Worm (Caenorhabditis elegans) whole organism, L1 larva: Measurements from ENCODE around the gene F28H6.6.

Experiments
- C16A3.4 ChIP-seq: fragments of 150-350 bp; optimal IDR thresholded peaks from 2 replicates; lab custom pipeline; 2014; ENCODE audit warnings: missing biosample characterization, missing genetic modification characterization
- alr-1 ChIP-seq: fragments of 200-800 bp; sonication (Bioruptor generic); optimal IDR thresholded peaks from 2 replicates; lab custom pipeline; 2018; ENCODE audit warnings: borderline replicate concordance, mild to moderate bottlenecking, missing genetic modification characterization, missing compliant biosample characterization
- ceh-63 ChIP-seq: fragments of 200-800 bp; sonication (Bioruptor generic); optimal IDR thresholded peaks from 2 replicates; lab custom pipeline; 2018; ENCODE audit warnings: mild to moderate bottlenecking, missing genetic modification characterization, missing compliant biosample characterization
- ceh-8 ChIP-seq: fragments of 200-800 bp; sonication (Bioruptor generic); optimal IDR thresholded peaks from 2 replicates; lab custom pipeline; 2018; ENCODE audit warnings: mild to moderate bottlenecking, missing genetic modification characterization, moderate library complexity, missing compliant biosample characterization
- ceh-82 ChIP-seq, 3 experiments: fragments of 150-350 bp in 1 of 3; sonication (generic microtip) in 2 of 3; optimal IDR thresholded peaks; 2 replicates each; lab custom pipeline; 2014 to 2017; ENCODE audit warnings: missing biosample characterization in 3 of 3, missing genetic modification characterization in 3 of 3
- ceh-88 ChIP-seq: fragments of 200-800 bp; sonication (Bioruptor generic); IDR thresholded peaks from 2 replicates; pipeline ENCODE4 v1.3.6; 2022; ENCODE audit warnings: missing genetic modification characterization, missing compliant biosample characterization
- ceh-90 ChIP-seq: sonication (generic microtip); optimal IDR thresholded peaks from 2 replicates; lab custom pipeline; 2016; ENCODE audit warnings: missing genetic modification characterization, missing compliant biosample characterization
- dpl-1 ChIP-seq, 3 experiments: fragments of 150-350 bp in 2 of 3; sonication (generic microtip) in 1 of 3; optimal IDR thresholded peaks; 2 replicates each; lab custom pipeline; 2014 to 2017; ENCODE audit warnings: missing biosample characterization in 3 of 3, missing genetic modification characterization in 3 of 3, missing genetic modification reagents in 3 of 3
- dsc-1 ChIP-seq: sonication (generic microtip); optimal IDR thresholded peaks from 2 replicates; lab custom pipeline; 2016; ENCODE audit warnings: mild to moderate bottlenecking, missing genetic modification characterization, missing compliant biosample characterization
- efl-3 ChIP-seq: fragments of 200-800 bp; sonication (Bioruptor generic); optimal IDR thresholded peaks from 2 replicates; lab custom pipeline; 2018; ENCODE audit warnings: mild to moderate bottlenecking, missing genetic modification characterization, missing compliant biosample characterization
- egl-13 ChIP-seq: sonication (generic microtip); optimal IDR thresholded peaks from 2 replicates; lab custom pipeline; 2016; ENCODE audit warnings: missing genotype, missing genetic modification reagents, missing genetic modification characterization, missing compliant biosample characterization
- elt-2 ChIP-seq: sonication (generic microtip); optimal IDR thresholded peaks from 2 replicates; lab custom pipeline; 2016; ENCODE audit warnings: missing genetic modification characterization, mild to moderate bottlenecking, inconsistent platforms, missing compliant biosample characterization, missing genetic modification reagents
- elt-3 ChIP-seq, 6 experiments: fragments of 150-350 bp in 1 of 6; sonication (generic microtip); optimal IDR thresholded peaks; 2 replicates each; lab custom pipeline; 2017 to 2018; ENCODE audit warnings: missing biosample characterization in 6 of 6, missing genetic modification characterization in 6 of 6, inconsistent platforms in 1 of 6
- fkh-8 ChIP-seq: sonication (generic microtip); optimal IDR thresholded peaks from 2 replicates; lab custom pipeline; 2016; ENCODE audit warnings: mild to moderate bottlenecking, missing genetic modification characterization, missing compliant biosample characterization
- fos-1 ChIP-seq: fragments of 150-350 bp; optimal IDR thresholded peaks from 2 replicates; lab custom pipeline; 2014; ENCODE audit warnings: missing biosample characterization, missing genetic modification characterization
- grh-1 ChIP-seq: fragments of 200-800 bp; sonication (Bioruptor generic); IDR thresholded peaks from 2 replicates; pipeline ENCODE4 v1.3.6; 2022; ENCODE audit warnings: missing genetic modification reagents, missing genetic modification characterization, missing compliant biosample characterization
- hlh-4 ChIP-seq: sonication (generic microtip); optimal IDR thresholded peaks from 2 replicates; lab custom pipeline; 2016; ENCODE audit warnings: mild to moderate bottlenecking, missing genetic modification characterization, missing compliant biosample characterization
- irx-1 ChIP-seq: sonication (generic microtip); optimal IDR thresholded peaks from 2 replicates; lab custom pipeline; 2016; ENCODE audit warnings: missing genetic modification characterization, missing compliant biosample characterization
- isw-1 ChIP-seq: fragments of 200-800 bp; sonication (Bioruptor generic); IDR thresholded peaks from 2 replicates; pipeline ENCODE4 v1.3.6; 2022; ENCODE audit warnings: missing genetic modification characterization, missing compliant biosample characterization
- jun-1 ChIP-seq: fragments of 150-350 bp; optimal IDR thresholded peaks from 2 replicates; lab custom pipeline; 2014; ENCODE audit warnings: missing biosample characterization, missing genetic modification reagents, missing genetic modification characterization
- lin-13 ChIP-seq: fragments of 150-350 bp; optimal IDR thresholded peaks from 2 replicates; lab custom pipeline; 2014; ENCODE audit warnings: missing biosample characterization, missing genetic modification reagents, missing genetic modification characterization
- lin-39 ChIP-seq: fragments of 150-350 bp; optimal IDR thresholded peaks from 2 replicates; lab custom pipeline; 2014; ENCODE audit warnings: missing biosample characterization, missing genetic modification reagents, missing genetic modification characterization
- lir-3 ChIP-seq: sonication (generic microtip); optimal IDR thresholded peaks from 2 replicates; lab custom pipeline; 2016; ENCODE audit warnings: mild to moderate bottlenecking, missing genetic modification characterization, moderate library complexity, missing compliant biosample characterization; ENCODE audit not compliant: poor library complexity
- lsy-2 ChIP-seq, 2 experiments: fragments of 150-350 bp; optimal IDR thresholded peaks; 2 replicates each; lab custom pipeline; 2014; ENCODE audit warnings: missing biosample characterization in 2 of 2, missing genetic modification characterization in 2 of 2
- mep-1 ChIP-seq: fragments of 150-350 bp; optimal IDR thresholded peaks from 2 replicates; lab custom pipeline; 2014; ENCODE audit warnings: missing biosample characterization, missing genetic modification characterization
- nhr-11 ChIP-seq: fragments of 150-350 bp; optimal IDR thresholded peaks from 2 replicates; lab custom pipeline; 2014; ENCODE audit warnings: missing biosample characterization, missing genetic modification characterization
- nhr-19 ChIP-seq: fragments of 200-800 bp; sonication (Bioruptor generic); conservative IDR thresholded peaks from 2 replicates; pipeline ENCODE4 v1.3.6; 2022; ENCODE audit warnings: missing genetic modification characterization, missing compliant biosample characterization
- nhr-20 ChIP-seq: sonication (generic microtip); optimal IDR thresholded peaks from 2 replicates; lab custom pipeline; 2016; ENCODE audit warnings: mild to moderate bottlenecking, missing genetic modification characterization, missing compliant biosample characterization
- nhr-47 ChIP-seq: sonication (generic microtip); optimal IDR thresholded peaks from 2 replicates; lab custom pipeline; 2016; ENCODE audit warnings: mild to moderate bottlenecking, missing genetic modification characterization, moderate library complexity, missing compliant biosample characterization
- nhr-71 ChIP-seq: sonication (generic microtip); optimal IDR thresholded peaks from 2 replicates; lab custom pipeline; 2016; ENCODE audit warnings: mild to moderate bottlenecking, missing genetic modification characterization, moderate library complexity, missing compliant biosample characterization
- nhr-77 ChIP-seq: fragments of 150-350 bp; optimal IDR thresholded peaks from 2 replicates; lab custom pipeline; 2014; ENCODE audit warnings: missing biosample characterization, missing genetic modification characterization
- nhr-84 ChIP-seq: sonication (generic microtip); optimal IDR thresholded peaks from 2 replicates; lab custom pipeline; 2017; ENCODE audit warnings: missing biosample characterization, missing genetic modification characterization
- nhr-85 ChIP-seq: sonication (generic microtip); peaks from one replicate; lab custom pipeline; 2016; ENCODE audit warnings: missing genetic modification characterization, inconsistent platforms, missing compliant biosample characterization
- nhr-90 ChIP-seq: sonication (generic microtip); optimal IDR thresholded peaks from 2 replicates; lab custom pipeline; 2016; ENCODE audit warnings: mild to moderate bottlenecking, missing genetic modification characterization, missing compliant biosample characterization; ENCODE audit not compliant: poor library complexity
- pag-3 ChIP-seq: sonication (generic microtip); optimal IDR thresholded peaks from 2 replicates; lab custom pipeline; 2017; ENCODE audit warnings: missing genetic modification characterization, mild to moderate bottlenecking, missing compliant biosample characterization, antibody characterized with exemption, borderline replicate concordance; ENCODE audit not compliant: insufficient read depth
- pax-3 ChIP-seq: fragments of 200-800 bp; sonication (Bioruptor generic); optimal IDR thresholded peaks from 2 replicates; lab custom pipeline; 2018; ENCODE audit warnings: mild to moderate bottlenecking, missing genetic modification characterization, moderate library complexity, missing compliant biosample characterization
- rnt-1 ChIP-seq: sonication (generic microtip); optimal IDR thresholded peaks from 2 replicates; lab custom pipeline; 2016; ENCODE audit warnings: mild to moderate bottlenecking, missing genetic modification characterization, moderate library complexity, missing compliant biosample characterization
- snu-23 ChIP-seq: sonication (generic microtip); optimal IDR thresholded peaks from 2 replicates; lab custom pipeline; 2016; ENCODE audit warnings: missing genetic modification characterization, missing compliant biosample characterization
- sptf-1 ChIP-seq: fragments of 150-350 bp; optimal IDR thresholded peaks from 2 replicates; lab custom pipeline; 2014; ENCODE audit warnings: missing biosample characterization, missing genetic modification characterization
- swsn-7 ChIP-seq: sonication (generic microtip); optimal IDR thresholded peaks from 2 replicates; lab custom pipeline; 2016; ENCODE audit warnings: missing genetic modification characterization, missing compliant biosample characterization
- unc-62 ChIP-seq: fragments of 150-350 bp; optimal IDR thresholded peaks from 2 replicates; lab custom pipeline; 2014; ENCODE audit warnings: missing biosample characterization, missing genetic modification reagents, missing genetic modification characterization
- unc-86 ChIP-seq: sonication (generic microtip); optimal IDR thresholded peaks from 2 replicates; lab custom pipeline; 2016; ENCODE audit warnings: missing genetic modification characterization, missing compliant biosample characterization
- vab-15 ChIP-seq: sonication (generic microtip); optimal IDR thresholded peaks from 2 replicates; lab custom pipeline; 2017; ENCODE audit warnings: missing genotype, mild to moderate bottlenecking, missing genetic modification characterization, missing compliant biosample characterization
- xbp-1 ChIP-seq: sonication (generic microtip); optimal IDR thresholded peaks from 2 replicates; lab custom pipeline; 2016; ENCODE audit warnings: missing genetic modification characterization, missing compliant biosample characterization
- zag-1 ChIP-seq: fragments of 150-350 bp; optimal IDR thresholded peaks from 2 replicates; lab custom pipeline; 2014; ENCODE audit warnings: missing biosample characterization, missing genetic modification characterization
- zip-4 ChIP-seq: fragments of 200-800 bp; sonication (Bioruptor generic); optimal IDR thresholded peaks from 2 replicates; lab custom pipeline; 2018; ENCODE audit warnings: mild to moderate bottlenecking, missing genetic modification characterization, moderate library complexity, missing compliant biosample characterization
- ztf-11 ChIP-seq, 2 experiments: sonication (generic microtip); optimal IDR thresholded peaks; 2 replicates each; lab custom pipeline; 2016 to 2017; ENCODE audit warnings: missing genetic modification characterization in 2 of 2, missing biosample characterization in 1 of 2, missing compliant biosample characterization in 1 of 2
- ztf-4 ChIP-seq: fragments of 150-350 bp; optimal IDR thresholded peaks from 2 replicates; lab custom pipeline; 2014; ENCODE audit warnings: missing biosample characterization, missing genetic modification characterization

Gene F28H6.6

DNA sequence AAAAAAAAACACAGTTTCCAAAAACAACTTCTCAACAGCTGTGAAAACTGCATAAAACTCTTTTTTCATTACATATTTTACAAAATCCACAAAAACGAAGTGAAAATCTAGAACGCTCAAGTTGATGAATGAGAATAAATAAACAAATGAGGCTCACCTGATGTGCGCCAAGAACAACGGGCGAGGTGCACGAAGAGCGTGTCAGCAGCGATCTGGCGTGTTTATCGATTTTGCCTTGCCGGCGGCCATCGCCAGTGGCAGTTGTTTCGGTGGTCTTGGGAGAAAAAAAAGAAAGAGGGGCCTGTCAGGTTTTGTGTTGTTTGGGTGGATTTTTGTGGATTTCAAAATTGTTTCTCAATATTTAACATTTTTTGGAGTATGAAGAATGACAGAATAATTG, 48.2 kb upstream of the F28H6.6 start, which contains the start of gene idhb-1 (continued):
- TF ChIP-seq grh-1 (GFP tag; lab: Robert Waterston, UW): 0 out of 2 replicates have a peak, but pooled peaks have one; percentile 45
- TF ChIP-seq elt-3 (tag; optimal IDR thresholded peaks at IDR 0.05; lab: Kevin White, UChicago): peak in 2 of 6 experiments; percentile 28 to 44
- TF ChIP-seq dsc-1 (tag; lab: Kevin White, UChicago): peak; percentile 80
- TF ChIP-seq dpl-1 (GFP tag; optimal IDR thresholded peaks at IDR 0.05; lab: Kevin White, UChicago): peak; percentile 50 to 70 (median 70)
- TF ChIP-seq ceh-90 (tag; lab: Kevin White, UChicago): no peak
- peak; percentile 71 to 88 (median 75) for TF ChIP-seq ceh-82 (tag; optimal IDR thresholded peaks at IDR 0.05; lab: Kevin White, UChicago)
- TF ChIP-seq pax-3 (tag; lab: Kevin White, UChicago): no peak
- TF ChIP-seq alr-1 (tag; lab: Kevin White, UChicago): no peak
- peak; percentile 89 for TF ChIP-seq nhr-71 (tag; lab: Kevin White, UChicago)
- TF ChIP-seq irx-1: peak; percentile 49
- peak; percentile 67 for TF ChIP-seq mep-1 (tag; lab: Kevin White, UChicago)
- TF ChIP-seq jun-1 (tag; lab: Kevin White, UChicago): peak; percentile 40

DNA sequence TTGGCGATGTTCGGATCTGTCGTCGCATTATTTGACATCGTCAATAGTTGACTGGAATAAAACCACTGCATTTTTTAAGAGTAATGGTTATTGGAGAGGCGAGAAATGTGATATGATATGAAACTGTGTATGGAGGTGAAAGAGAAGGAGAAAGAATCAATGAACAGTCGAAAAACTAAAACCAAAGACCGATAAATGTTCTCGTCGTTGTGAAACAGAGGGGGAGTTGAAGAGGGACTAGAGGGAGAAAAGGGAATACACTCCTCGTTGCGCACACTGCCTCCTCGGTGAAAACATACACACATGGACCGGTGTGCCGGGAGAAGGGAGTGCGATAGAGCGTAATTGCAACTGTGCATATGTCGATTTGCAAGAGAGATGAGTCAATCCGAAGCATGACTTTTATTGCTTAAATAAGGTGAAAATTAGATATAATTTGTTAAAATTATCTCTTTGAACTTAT, 43.9 kb upstream of the F28H6.6 start, which contains the start of gene sym-4:
TSS of gene sym-4 (minus strand) at position 51 of the 463 bp plus-strand sequence.
- TF ChIP-seq lin-39: no peak
- TF ChIP-seq snu-23: peak; percentile 98
- peak; percentile 75 for TF ChIP-seq irx-1
- peak; percentile 74 for TF ChIP-seq isw-1
- peak; percentile 91 for TF ChIP-seq nhr-90
- no peak for TF ChIP-seq nhr-84
- TF ChIP-seq zag-1 (tag; lab: Kevin White, UChicago): no peak
- TF ChIP-seq ceh-90 (tag; lab: Kevin White, UChicago): no peak
- TF ChIP-seq nhr-71 (tag; lab: Kevin White, UChicago): peak; percentile 96
- TF ChIP-seq fkh-8: peak; percentile 86
- TF ChIP-seq sptf-1: no peak
- peak; percentile 67 for TF ChIP-seq lir-3 (tag; lab: Kevin White, UChicago)
- TF ChIP-seq fos-1 (tag; lab: Kevin White, UChicago): peak; percentile 87
- no peak for TF ChIP-seq unc-62 (GFP tag; lab: Kevin White, UChicago)
- peak in 1 of 2 experiments; percentile 58 for TF ChIP-seq ztf-11 (tag; optimal IDR thresholded peaks at IDR 0.05; lab: Kevin White, UChicago)
- peak; percentile 70 to 76 (median 72) for TF ChIP-seq dpl-1 (GFP tag; optimal IDR thresholded peaks at IDR 0.05; lab: Kevin White, UChicago)
- peak; percentile 57 for TF ChIP-seq ceh-8 (GFP tag; lab: Kevin White, UChicago)
- TF ChIP-seq lsy-2 (tag; optimal IDR thresholded peaks at IDR 0.05; lab: Kevin White, UChicago): peak; percentile 79 to 89
- peak; percentile 86 for TF ChIP-seq xbp-1 (tag; lab: Kevin White, UChicago)
- TF ChIP-seq nhr-47 (tag; lab: Kevin White, UChicago): peak; percentile 88
- TF ChIP-seq rnt-1 (tag; lab: Kevin White, UChicago): peak; percentile 83
- TF ChIP-seq lin-13 (GFP tag; lab: Kevin White, UChicago): peak; percentile 90
- TF ChIP-seq swsn-7 (tag; lab: Kevin White, UChicago): peak; percentile 90
- peak; percentile 44; the same call in 1 of the 2 replicates for TF ChIP-seq ceh-88
- peak; percentile 92 for TF ChIP-seq grh-1 (GFP tag; lab: Robert Waterston, UW)
- no peak for TF ChIP-seq hlh-4 (tag; lab: Kevin White, UChicago)
- TF ChIP-seq pag-3 (tag; lab: Kevin White, UChicago): peak; percentile 68
- TF ChIP-seq efl-3 (GFP tag; lab: Kevin White, UChicago): no peak
- no peak for TF ChIP-seq ceh-63
- peak; percentile 91 for TF ChIP-seq nhr-19
- peak; percentile 81 for TF ChIP-seq unc-86
- peak; percentile 61 for TF ChIP-seq egl-13 (tag; lab: Kevin White, UChicago)
- TF ChIP-seq C16A3.4 (tag; lab: Kevin White, UChicago): peak; percentile 93
- TF ChIP-seq vab-15 (tag; lab: Kevin White, UChicago): peak; percentile 85
- peak; percentile 94 for TF ChIP-seq nhr-85 (tag; lab: Kevin White, UChicago)
- peak; percentile 22 for TF ChIP-seq zip-4 (GFP tag; lab: Kevin White, UChicago)
- TF ChIP-seq nhr-11: peak; percentile 51
- peak; percentile 96 for TF ChIP-seq nhr-20
- TF ChIP-seq elt-2 (tag; lab: Kevin White, UChicago): peak; percentile 83
- peak; percentile 94 for TF ChIP-seq nhr-77 (tag; lab: Kevin White, UChicago)
- TF ChIP-seq ztf-4 (tag; lab: Kevin White, UChicago): peak; percentile 81
